Fruit fly (Drosophila melanogaster) whole organism, prepupa: ENCODE data around the gene CG15773.

Source experiments
- Blimp-1 ChIP-seq: fragments of 200-800 bp; sonication (Bioruptor generic); optimal IDR thresholded peaks from 3 replicates; lab custom pipeline; 2017; ENCODE audit warnings: missing biosample characterization, missing genetic modification characterization, mild to moderate bottlenecking, moderate library complexity, missing genetic modification reagents
- CG11762 ChIP-seq: fragments of 200-800 bp; sonication (Bioruptor generic); optimal IDR thresholded peaks from 3 replicates; lab custom pipeline; 2016; ENCODE audit warnings: missing biosample characterization, missing genetic modification characterization; ENCODE audit not compliant: insufficient read depth
- CG11902 ChIP-seq: fragments of 200-800 bp; sonication (Bioruptor generic); optimal IDR thresholded peaks from 3 replicates; lab custom pipeline; 2016; ENCODE audit warnings: missing biosample characterization, missing genetic modification characterization
- CG34406 ChIP-seq: fragments of 200-800 bp; sonication (Bioruptor generic); optimal IDR thresholded peaks from 3 replicates; lab custom pipeline; 2016; ENCODE audit warnings: missing biosample characterization, missing genetic modification characterization
- CG6792 ChIP-seq: fragments of 200-800 bp; sonication (Bioruptor generic); optimal IDR thresholded peaks from 3 replicates; lab custom pipeline; 2016; ENCODE audit warnings: missing biosample characterization, missing genetic modification characterization
- Eip75B ChIP-seq: fragments of 200-800 bp; sonication (Bioruptor generic); optimal IDR thresholded peaks from 3 replicates; lab custom pipeline; 2016; ENCODE audit warnings: missing biosample characterization, missing genetic modification characterization
- Smox ChIP-seq: fragments of 200-800 bp; sonication (Bioruptor generic); optimal IDR thresholded peaks from 3 replicates; lab custom pipeline; 2016; ENCODE audit warnings: missing biosample characterization, missing genetic modification characterization
- Sox14 ChIP-seq: fragments of 200-800 bp; sonication (Bioruptor generic); optimal IDR thresholded peaks from 3 replicates; lab custom pipeline; 2016; ENCODE audit warnings: missing biosample characterization, missing genetic modification characterization
- dac ChIP-seq: fragments of 200-800 bp; sonication (Bioruptor generic); optimal IDR thresholded peaks from 2 replicates; lab custom pipeline; 2017; ENCODE audit warnings: missing biosample characterization, mild to moderate bottlenecking, missing genetic modification characterization
- eg ChIP-seq: fragments of 200-800 bp; sonication (Bioruptor generic); IDR thresholded peaks from 3 replicates; pipeline ENCODE4 v1.3.6; 2022; ENCODE audit warnings: missing biosample characterization, missing genetic modification characterization
- esn ChIP-seq: fragments of 200-800 bp; sonication (Bioruptor generic); optimal IDR thresholded peaks from 2 replicates; lab custom pipeline; 2016; ENCODE audit warnings: missing biosample characterization, mild to moderate bottlenecking, missing genetic modification characterization, moderate library complexity
- fkh ChIP-seq: fragments of 200-800 bp; sonication (Bioruptor generic); optimal IDR thresholded peaks from 3 replicates; lab custom pipeline; 2017; ENCODE audit warnings: missing biosample characterization, mild to moderate bottlenecking, missing genetic modification characterization, moderate library complexity
- lz ChIP-seq: fragments of 200-800 bp; sonication (Bioruptor generic); optimal IDR thresholded peaks from 3 replicates; lab custom pipeline; 2016; ENCODE audit warnings: missing biosample characterization, missing genetic modification characterization
- topi ChIP-seq: fragments of 200-800 bp; sonication (Bioruptor generic); optimal IDR thresholded peaks from 3 replicates; lab custom pipeline; 2016; ENCODE audit warnings: missing biosample characterization, missing genetic modification characterization

DNA sequence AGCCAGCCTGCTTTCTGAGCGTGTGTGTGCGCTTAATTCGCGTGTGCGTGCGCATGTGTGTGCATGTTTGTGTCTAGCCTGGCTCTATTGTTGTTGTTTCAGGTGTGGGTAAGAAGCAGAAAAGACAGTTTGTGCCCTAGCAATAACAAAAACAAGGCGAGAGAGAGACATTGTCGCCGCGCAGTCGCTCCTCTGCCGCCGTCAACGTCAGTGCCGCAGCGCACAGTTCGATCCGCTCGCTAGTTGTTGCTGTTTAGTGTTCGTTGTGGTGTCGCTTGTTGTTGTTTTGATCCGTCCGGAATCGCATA, 42.4 kb upstream of the CG15773 start:
- TF ChIP-seq fkh, result peak; percentile 42
- TF ChIP-seq Sox14 (GFP tag; lab: Kevin White, UChicago), result no peak
- TF ChIP-seq CG6792 (GFP tag; lab: Kevin White, UChicago), result no peak
- TF ChIP-seq topi (GFP tag; lab: Kevin White, UChicago), result no peak
- TF ChIP-seq dac, result no peak
- no peak for TF ChIP-seq Smox (GFP tag; lab: Kevin White, UChicago)
- no peak for TF ChIP-seq Blimp-1 (GFP tag; lab: Kevin White, UChicago)
- no peak for TF ChIP-seq eg (GFP tag; lab: Robert Waterston, UW)
- no peak for TF ChIP-seq esn (GFP tag; lab: Kevin White, UChicago)
- no peak for TF ChIP-seq lz (GFP tag; lab: Kevin White, UChicago)
- no peak for TF ChIP-seq CG11762 (GFP tag; lab: Kevin White, UChicago)
- TF ChIP-seq CG11902, result no peak
- no peak for TF ChIP-seq CG34406 (GFP tag; lab: Kevin White, UChicago)
- TF ChIP-seq Eip75B (GFP tag; lab: Kevin White, UChicago), result no peak
